Fruit fly (Drosophila melanogaster): ENCODE data around the gene CG14374.

The CG14374 gene

DNA sequence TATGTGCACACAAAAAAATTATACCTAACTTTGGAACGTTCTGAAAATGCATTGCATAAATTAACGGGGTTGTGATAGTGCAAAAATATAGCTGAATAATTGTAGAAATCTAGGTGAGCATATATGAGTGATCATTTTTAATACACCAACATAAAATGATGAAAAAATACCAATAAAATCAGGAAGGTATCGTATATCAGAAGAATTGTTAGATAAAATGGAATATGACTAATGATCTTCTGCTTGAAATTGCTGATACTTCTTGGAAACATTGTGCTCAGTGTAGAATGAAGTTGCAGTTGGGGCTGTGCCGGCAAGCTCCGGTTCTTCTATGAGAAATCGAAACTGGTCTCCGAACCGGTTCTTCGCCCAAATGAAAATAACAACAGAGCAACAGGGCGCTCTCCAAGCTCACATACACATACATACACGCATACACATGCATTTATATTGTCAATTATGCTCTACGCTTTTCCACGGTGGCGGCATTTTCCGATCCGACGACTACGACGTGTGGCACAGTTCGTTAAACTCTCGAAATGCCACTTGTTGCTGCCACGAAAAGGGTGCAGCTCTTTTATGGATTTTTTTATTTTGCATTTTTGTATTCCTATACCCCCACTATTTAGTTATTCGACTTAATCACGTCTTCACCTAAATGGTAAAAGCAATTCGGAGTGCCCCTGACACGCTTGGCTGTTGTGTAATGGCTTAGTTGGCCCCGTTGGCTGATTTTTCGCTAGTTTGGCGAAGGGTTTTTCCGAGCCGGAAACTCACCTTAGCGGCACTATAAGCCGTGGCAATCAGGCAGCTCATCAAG, 4.2 kb upstream of the CG14374 start (continued):
- TF ChIP-seq fd102C (GFP tag; optimal IDR thresholded peaks at IDR 0.05), result no peak
- peak; percentile 80 for TF ChIP-seq fd3F (GFP tag; optimal IDR thresholded peaks at IDR 0.05)
- peak; percentile 64; the same call in 1 of the 2 replicates for TF ChIP-seq CG1024 (GFP tag; IDR thresholded peaks at IDR 0.05)
- peak; percentile 64 for TF ChIP-seq CG15073 (GFP tag; optimal IDR thresholded peaks at IDR 0.05)
- peak; percentile 71; the same call in 1 of the 2 replicates for TF ChIP-seq ro (GFP tag; IDR thresholded peaks at IDR 0.05)
- TF ChIP-seq CG16815 (GFP tag; optimal IDR thresholded peaks at IDR 0.05), result peak; percentile 87
- TF ChIP-seq cas (GFP tag; IDR thresholded peaks at IDR 0.05), result 0 out of 2 replicates have a peak, but pooled peaks have one; percentile 41
- peak; percentile 81; the same call in 2 of the 3 replicates for TF ChIP-seq gce (GFP tag; IDR thresholded peaks at IDR 0.05)
- peak; percentile 96 for TF ChIP-seq Oli (tag; optimal IDR thresholded peaks at IDR 0.05)
- TF ChIP-seq ken (GFP tag; IDR thresholded peaks at IDR 0.05), result no peak; the same call in 2 of the 3 replicates
- no peak for TF ChIP-seq CG8478 (optimal IDR thresholded peaks at IDR 0.05)
- TF ChIP-seq CG10431 (GFP tag; optimal IDR thresholded peaks at IDR 0.05), result peak; percentile 76
- peak; percentile 84 for TF ChIP-seq CG8089 (GFP tag; optimal IDR thresholded peaks at IDR 0.05)
- TF ChIP-seq NC2α (GFP tag; optimal IDR thresholded peaks at IDR 0.05), result peak; percentile 80
- TF ChIP-seq cato (GFP tag; optimal IDR thresholded peaks at IDR 0.05; ENCODE audit: borderline replicate concordance), result peak; percentile 77
- peak; percentile 76 for TF ChIP-seq cg (GFP tag; optimal IDR thresholded peaks at IDR 0.05)
- TF ChIP-seq Dbx (GFP tag; IDR thresholded peaks at IDR 0.05), result peak; percentile 42; the same call in 1 of the 3 replicates
- peak; percentile 86 for TF ChIP-seq so (GFP tag; IDR thresholded peaks at IDR 0.05)
- peak; percentile 73 for TF ChIP-seq luna (GFP tag; optimal IDR thresholded peaks at IDR 0.05)
- peak; percentile 58 for TF ChIP-seq NFAT (GFP tag; IDR thresholded peaks at IDR 0.05)
- TF ChIP-seq Asciz (GFP tag; optimal IDR thresholded peaks at IDR 0.05), result peak; percentile 84
- TF ChIP-seq CG15601 (tag; optimal IDR thresholded peaks at IDR 0.05), result peak; percentile 83
- peak; percentile 85 for TF ChIP-seq CG10654 (GFP tag; optimal IDR thresholded peaks at IDR 0.05)
- TF ChIP-seq Ravus (GFP tag; IDR thresholded peaks at IDR 0.05), result peak; percentile 66
- peak; percentile 77 for TF ChIP-seq CG31224 (GFP tag; IDR thresholded peaks at IDR 0.05)
- TF ChIP-seq her (GFP tag; optimal IDR thresholded peaks at IDR 0.05), result peak; percentile 79
- peak; percentile 79 for TF ChIP-seq CG6765 (GFP tag; optimal IDR thresholded peaks at IDR 0.05)
- TF ChIP-seq gfzf (GFP tag; optimal IDR thresholded peaks at IDR 0.05), result no peak
- TF ChIP-seq vvl (GFP tag; IDR thresholded peaks at IDR 0.05), result peak; percentile 89
- peak; percentile 83 for TF ChIP-seq CG4820 (GFP tag; optimal IDR thresholded peaks at IDR 0.05)
- TF ChIP-seq MBD-R2 (GFP tag; IDR thresholded peaks at IDR 0.05), result peak; percentile 48
- peak; percentile 65; the same call in 1 of the 2 replicates for TF ChIP-seq dan (GFP tag; IDR thresholded peaks at IDR 0.05)
- peak; percentile 61 for TF ChIP-seq wek (GFP tag; optimal IDR thresholded peaks at IDR 0.05)
- TF ChIP-seq Hey (tag; optimal IDR thresholded peaks at IDR 0.05), result peak; percentile 19
- peak; percentile 92 for TF ChIP-seq unpg (GFP tag; optimal IDR thresholded peaks at IDR 0.05)
- TF ChIP-seq lov (optimal IDR thresholded peaks at IDR 0.05), result no peak
- TF ChIP-seq lov (GFP tag; IDR thresholded peaks at IDR 0.05), result no peak; the same call in 2 of the 3 replicates
- peak; percentile 96 for TF ChIP-seq gem (tag; optimal IDR thresholded peaks at IDR 0.05)
- TF ChIP-seq CG7987 (GFP tag; optimal IDR thresholded peaks at IDR 0.05), result peak; percentile 63
- peak; percentile 87 for TF ChIP-seq Hmr (GFP tag; optimal IDR thresholded peaks at IDR 0.05)
- peak; percentile 89 for TF ChIP-seq Camta (GFP tag; optimal IDR thresholded peaks at IDR 0.05)
- TF ChIP-seq fu2 (GFP tag; optimal IDR thresholded peaks at IDR 0.05), result peak; percentile 85
- TF ChIP-seq trem (tag; optimal IDR thresholded peaks at IDR 0.05), result peak; percentile 88
- no peak for TF ChIP-seq h (optimal IDR thresholded peaks at IDR 0.05)
- TF ChIP-seq CG2116 (GFP tag; optimal IDR thresholded peaks at IDR 0.05), result peak; percentile 64
- peak; percentile 92 for TF ChIP-seq CG2120 (GFP tag; optimal IDR thresholded peaks at IDR 0.05)
- peak; percentile 73 for TF ChIP-seq ems (GFP tag; optimal IDR thresholded peaks at IDR 0.05)
- TF ChIP-seq Taf1 (GFP tag; IDR thresholded peaks at IDR 0.05), result peak; percentile 65; the same call in 1 of the 2 replicates
- no peak for TF ChIP-seq CG9797 (GFP tag; optimal IDR thresholded peaks at IDR 0.05)
- TF ChIP-seq exex (tag; optimal IDR thresholded peaks at IDR 0.05), result peak; percentile 12

Measured in whole organism, embryonic.